Fruit fly (Drosophila melanogaster): ENCODE measurements around the gene Ir75c.

The Ir75c gene

dm6 chr3L:17842892-17843703 lies 20.5 kb upstream of the Ir75c start, which contains the start of gene CG5567 (continued):
- no peak for TF ChIP-seq CG15011 (GFP tag; optimal IDR thresholded peaks at IDR 0.05)
- TF ChIP-seq sug (tag; optimal IDR thresholded peaks at IDR 0.05): peak; percentile 36
- TF ChIP-seq CG13894 (tag; optimal IDR thresholded peaks at IDR 0.05): peak; percentile 16
- TF ChIP-seq HmgZ (tag; optimal IDR thresholded peaks at IDR 0.05): peak; percentile 22
- no peak for TF ChIP-seq hb (GFP tag; IDR thresholded peaks at IDR 0.05; ENCODE audit: partially characterized antibody)
- TF ChIP-seq Fer1 (GFP tag; optimal IDR thresholded peaks at IDR 0.05): peak; percentile 64
- TF ChIP-seq YL-1 (GFP tag; optimal IDR thresholded peaks at IDR 0.05): no peak
- no peak for TF ChIP-seq CG12299 (tag; optimal IDR thresholded peaks at IDR 0.05)
- no peak for TF ChIP-seq CG8388 (GFP tag; optimal IDR thresholded peaks at IDR 0.05)
- no peak for TF ChIP-seq CG7745 (tag; optimal IDR thresholded peaks at IDR 0.05)
- peak; percentile 82 for TF ChIP-seq sens (GFP tag)
- TF ChIP-seq ERR (GFP tag; optimal IDR thresholded peaks at IDR 0.05): peak; percentile 80
- TF ChIP-seq Adf1 (GFP tag; IDR thresholded peaks at IDR 0.05): peak; percentile 24; the same call in 1 of the 2 replicates
- peak; percentile 42 for TF ChIP-seq lab (GFP tag; optimal IDR thresholded peaks at IDR 0.05)
- peak; percentile 26; the same call in 1 of the 2 replicates for TF ChIP-seq CG13287 (GFP tag; IDR thresholded peaks at IDR 0.05; ENCODE audit: partially characterized antibody)
- no peak for TF ChIP-seq Sox102F (GFP tag; optimal IDR thresholded peaks at IDR 0.05)
- TF ChIP-seq lola (GFP tag; optimal IDR thresholded peaks at IDR 0.05): no peak
- TF ChIP-seq tin (GFP tag; optimal IDR thresholded peaks at IDR 0.05): no peak
- no peak for TF ChIP-seq NC2β (GFP tag; optimal IDR thresholded peaks at IDR 0.05)
- peak; percentile 20 for TF ChIP-seq CG12659 (GFP tag; optimal IDR thresholded peaks at IDR 0.05)
- TF ChIP-seq nom (GFP tag; optimal IDR thresholded peaks at IDR 0.05): no peak
- no peak for TF ChIP-seq dmrt99B (tag; optimal IDR thresholded peaks at IDR 0.05)
- no peak for TF ChIP-seq CG17829 (tag; optimal IDR thresholded peaks at IDR 0.05)
- no peak for TF ChIP-seq CG14667 (GFP tag; IDR thresholded peaks at IDR 0.05)
- 0 out of 2 replicates have a peak, but pooled peaks have one; percentile 41 for TF ChIP-seq MBD-R2 (GFP tag; IDR thresholded peaks at IDR 0.05)
- peak; percentile 38; the same call in 1 of the 2 replicates for TF ChIP-seq ranshi (GFP tag; IDR thresholded peaks at IDR 0.05)
- no peak for TF ChIP-seq stc (GFP tag; IDR thresholded peaks at IDR 0.05)
- TF ChIP-seq Atf6 (GFP tag; IDR thresholded peaks at IDR 0.05): 0 out of 2 replicates have a peak, but pooled peaks have one; percentile 25
- peak; percentile 2 for TF ChIP-seq Xbp1 (GFP tag; optimal IDR thresholded peaks at IDR 0.05)
- no peak for TF ChIP-seq E2f1 (GFP tag; IDR thresholded peaks at IDR 0.05)
- TF ChIP-seq lilli (GFP tag; optimal IDR thresholded peaks at IDR 0.05): peak; percentile 54
- TF ChIP-seq CG33557 (GFP tag; optimal IDR thresholded peaks at IDR 0.05): no peak
- TF ChIP-seq Nf-YA (GFP tag; IDR thresholded peaks at IDR 0.05): no peak
- TF ChIP-seq row (GFP tag; IDR thresholded peaks at IDR 0.05): peak; percentile 87
- TF ChIP-seq CG8290 (GFP tag; optimal IDR thresholded peaks at IDR 0.05): no peak
- TF ChIP-seq CG8290 (tag; optimal IDR thresholded peaks at IDR 0.05): peak in 1 of 2 experiments; percentile 33
- TF ChIP-seq Nf-YC (tag; optimal IDR thresholded peaks at IDR 0.05): peak; percentile 36
- TF ChIP-seq CG4424 (GFP tag; optimal IDR thresholded peaks at IDR 0.05): no peak
- TF ChIP-seq CG43689 (GFP tag; IDR thresholded peaks at IDR 0.05): no peak
- peak; percentile 86 for TF ChIP-seq Dp (GFP tag; optimal IDR thresholded peaks at IDR 0.05)
- peak; percentile 22 for TF ChIP-seq CG13775 (GFP tag; optimal IDR thresholded peaks at IDR 0.05)
- no peak for TF ChIP-seq CG17912 (GFP tag; optimal IDR thresholded peaks at IDR 0.05)
- TF ChIP-seq unc-4 (GFP tag; IDR thresholded peaks at IDR 0.05; ENCODE audit: partially characterized antibody): 0 out of 2 replicates have a peak, but pooled peaks have one; percentile 21
- no peak for TF ChIP-seq CG13123 (GFP tag; optimal IDR thresholded peaks at IDR 0.05)
- no peak for TF ChIP-seq CG1832 (GFP tag; optimal IDR thresholded peaks at IDR 0.05)
- peak; percentile 34; the same call in 1 of the 2 replicates for TF ChIP-seq CG32532 (GFP tag; IDR thresholded peaks at IDR 0.05)
- no peak for TF ChIP-seq ind (GFP tag; optimal IDR thresholded peaks at IDR 0.05)
- TF ChIP-seq CG18619 (GFP tag; optimal IDR thresholded peaks at IDR 0.05): no peak
- peak; percentile 38; the same call in 1 of the 3 replicates for TF ChIP-seq dysf (GFP tag; IDR thresholded peaks at IDR 0.05)

Measured in whole organism, embryonic.